Worm (Caenorhabditis elegans) whole organism, L4 larva: ENCODE data around the gene C25B8.8.

Source experiments
- egl-27 ChIP-seq: sonication (generic microtip); optimal IDR thresholded peaks from 3 replicates; lab custom pipeline; 2017; ENCODE audit warnings: missing biosample characterization, missing genetic modification reagents, missing genetic modification characterization
- fkh-10 ChIP-seq: fragments of 150-350 bp; optimal IDR thresholded peaks from 2 replicates; lab custom pipeline; 2014; ENCODE audit warnings: missing biosample characterization, missing genetic modification reagents, missing genetic modification characterization
- jun-1 ChIP-seq: fragments of 150-350 bp; optimal IDR thresholded peaks from 2 replicates; lab custom pipeline; 2014; ENCODE audit warnings: missing biosample characterization, missing genetic modification reagents, missing genetic modification characterization
- lin-39 ChIP-seq: fragments of 150-350 bp; optimal IDR thresholded peaks from 2 replicates; lab custom pipeline; 2014; ENCODE audit warnings: missing biosample characterization, missing genetic modification reagents, missing genetic modification characterization
- mdl-1 ChIP-seq, 2 experiments: fragments of 150-350 bp in 1 of 2; sonication (generic microtip) in 1 of 2; optimal IDR thresholded peaks; 2 replicates each; lab custom pipeline; 2014 to 2017; ENCODE audit warnings: missing biosample characterization in 2 of 2, missing genetic modification characterization in 2 of 2
- mes-2 ChIP-seq: sonication (generic microtip); optimal IDR thresholded peaks from 2 replicates; lab custom pipeline; 2016; ENCODE audit warnings: missing genotype, mild to moderate bottlenecking, missing genetic modification characterization, missing compliant biosample characterization; ENCODE audit not compliant: poor library complexity, severe bottlenecking
- nhr-41 ChIP-seq: fragments of 200-800 bp; sonication (Bioruptor generic); IDR thresholded peaks from 2 replicates; pipeline ENCODE4 v1.3.6; 2022; ENCODE audit warnings: missing genetic modification reagents, missing genetic modification characterization, missing compliant biosample characterization
- nhr-76 ChIP-seq: fragments of 150-350 bp; optimal IDR thresholded peaks from 2 replicates; lab custom pipeline; 2014; ENCODE audit warnings: missing biosample characterization, missing genetic modification characterization
- nhr-77 ChIP-seq: fragments of 150-350 bp; optimal IDR thresholded peaks from 2 replicates; lab custom pipeline; 2014; ENCODE audit warnings: missing biosample characterization, missing genetic modification characterization
- unc-62 ChIP-seq, 3 experiments: fragments of 150-350 bp in 1 of 3; sonication (generic microtip); optimal IDR thresholded peaks in 2 of 3; peaks in 1 of 3; 1 replicate in 1 of 3; 2 replicates in 2 of 3; lab custom pipeline; 2014 to 2017; ENCODE audit warnings: missing biosample characterization in 3 of 3, missing genetic modification characterization in 3 of 3, missing genetic modification reagents in 3 of 3, missing genotype in 1 of 3
- zfp-3 ChIP-seq: fragments of 200-800 bp; sonication (Bioruptor generic); conservative IDR thresholded peaks from 2 replicates; pipeline ENCODE4 v1.3.6; 2022; ENCODE audit warnings: missing genetic modification reagents, missing genetic modification characterization, missing compliant biosample characterization

DNA sequence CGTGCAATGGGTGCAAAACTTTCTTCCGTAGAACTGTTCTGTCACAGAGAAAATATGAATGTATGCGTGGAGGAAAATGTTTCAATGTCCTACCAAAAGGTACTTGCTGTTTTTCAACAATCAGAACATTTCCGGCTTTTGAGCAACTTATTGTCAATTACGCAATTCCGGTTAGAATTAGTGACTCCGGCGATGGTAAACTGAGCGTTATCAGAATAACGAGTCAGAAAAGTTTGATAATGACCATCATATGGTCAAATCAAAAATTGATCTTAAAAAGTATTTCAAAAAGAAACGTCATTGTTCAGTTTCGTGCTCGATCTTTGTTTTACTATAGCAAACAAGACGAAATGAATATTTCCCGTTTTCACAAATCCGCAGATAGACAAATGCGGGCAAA, 47.0 kb downstream of the C25B8.8 start:
- no peak for TF ChIP-seq lin-39 (tag; lab: Kevin White, UChicago)
- no peak for TF ChIP-seq zfp-3 (GFP tag; lab: Robert Waterston, UW)
- TF ChIP-seq egl-27 (tag; lab: Kevin White, UChicago): no peak
- no peak for TF ChIP-seq nhr-77 (tag; lab: Kevin White, UChicago)
- TF ChIP-seq mdl-1 (tag; optimal IDR thresholded peaks at IDR 0.05; lab: Kevin White, UChicago): no peak
- TF ChIP-seq mes-2 (tag; lab: Kevin White, UChicago): no peak
- no peak for TF ChIP-seq nhr-76
- TF ChIP-seq jun-1: no peak
- no peak for TF ChIP-seq nhr-41 (GFP tag; lab: Robert Waterston, UW)
- TF ChIP-seq fkh-10 (GFP tag; lab: Kevin White, UChicago): no peak
- peak in 1 of 2 experiments; percentile 44 for TF ChIP-seq unc-62 (GFP tag; optimal IDR thresholded peaks at IDR 0.05 in 1 of 2; lab: Kevin White, UChicago)
- TF ChIP-seq unc-62 (tag; optimal IDR thresholded peaks at IDR 0.05; lab: Kevin White, UChicago): no peak
